Worm (Caenorhabditis elegans) whole organism, late embryonic: ENCODE data around the gene Y45F10D.14.

Source experiments
- C08G9.2 ChIP-seq: sonication (generic microtip); optimal IDR thresholded peaks from 2 replicates; lab custom pipeline; 2016; ENCODE audit warnings: mild to moderate bottlenecking, missing genetic modification characterization, moderate library complexity, missing compliant biosample characterization
- ama-1 ChIP-seq: fragments of 150-350 bp; optimal IDR thresholded peaks from 2 replicates; lab custom pipeline; 2014
- ceh-18 ChIP-seq: sonication (generic microtip); optimal IDR thresholded peaks from 2 replicates; lab custom pipeline; 2016; ENCODE audit warnings: missing genetic modification characterization, missing compliant biosample characterization
- ceh-19 ChIP-seq: fragments of 200-800 bp; sonication (Bioruptor generic); optimal IDR thresholded peaks from 2 replicates; lab custom pipeline; 2018; ENCODE audit warnings: mild to moderate bottlenecking, missing genetic modification characterization, missing compliant biosample characterization
- ceh-24 ChIP-seq: sonication (generic microtip); optimal IDR thresholded peaks from 2 replicates; lab custom pipeline; 2016; ENCODE audit warnings: mild to moderate bottlenecking, missing genetic modification characterization, missing compliant biosample characterization
- ceh-30 ChIP-seq: fragments of 150-350 bp; optimal IDR thresholded peaks from 2 replicates; lab custom pipeline; 2014; ENCODE audit warnings: missing biosample characterization, missing genetic modification characterization
- ceh-45 ChIP-seq: fragments of 200-800 bp; sonication (Bioruptor generic); IDR thresholded peaks from 2 replicates; pipeline ENCODE4 v1.3.6; 2022; ENCODE audit warnings: missing genetic modification reagents, missing genetic modification characterization, missing compliant biosample characterization
- ceh-48 ChIP-seq: sonication (generic microtip); optimal IDR thresholded peaks from 2 replicates; lab custom pipeline; 2016; ENCODE audit warnings: missing genetic modification characterization, inconsistent platforms, missing compliant biosample characterization
- ceh-6 ChIP-seq: fragments of 200-800 bp; sonication (Bioruptor generic); optimal IDR thresholded peaks from 2 replicates; lab custom pipeline; 2018; ENCODE audit warnings: mild to moderate bottlenecking, missing genetic modification characterization, missing compliant biosample characterization
- dmd-4 ChIP-seq: sonication (generic microtip); optimal IDR thresholded peaks from 2 replicates; lab custom pipeline; 2016; ENCODE audit warnings: borderline replicate concordance, missing genetic modification characterization, missing compliant biosample characterization
- elt-2 ChIP-seq: sonication (generic microtip); optimal IDR thresholded peaks from 2 replicates; lab custom pipeline; 2016; ENCODE audit warnings: missing genetic modification reagents, missing genetic modification characterization, missing compliant biosample characterization
- ets-4 ChIP-seq: sonication (generic microtip); optimal IDR thresholded peaks from 2 replicates; lab custom pipeline; 2016; ENCODE audit warnings: missing genetic modification characterization, missing compliant biosample characterization
- fkh-10 ChIP-seq: fragments of 150-350 bp; optimal IDR thresholded peaks from 2 replicates; lab custom pipeline; 2014; ENCODE audit warnings: missing biosample characterization, missing genetic modification reagents, missing genetic modification characterization
- hlh-15 ChIP-seq: sonication (generic microtip); optimal IDR thresholded peaks from 2 replicates; lab custom pipeline; 2016; ENCODE audit warnings: missing genetic modification characterization, missing compliant biosample characterization
- hlh-30 ChIP-seq: sonication (generic microtip); optimal IDR thresholded peaks from 2 replicates; lab custom pipeline; 2017; ENCODE audit warnings: antibody characterized with exemption, missing genetic modification characterization, missing compliant biosample characterization; ENCODE audit not compliant: insufficient read depth
- lin-11 ChIP-seq: fragments of 200-800 bp; sonication (Bioruptor generic); optimal IDR thresholded peaks from 2 replicates; lab custom pipeline; 2018; ENCODE audit warnings: mild to moderate bottlenecking, missing genetic modification characterization, missing compliant biosample characterization
- madf-2 ChIP-seq: sonication (generic microtip); optimal IDR thresholded peaks from 2 replicates; lab custom pipeline; 2017; ENCODE audit warnings: missing genetic modification characterization, missing compliant biosample characterization
- nfya-1 ChIP-seq: sonication (generic microtip); optimal IDR thresholded peaks from 2 replicates; lab custom pipeline; 2017; ENCODE audit warnings: missing genetic modification characterization, mild to moderate bottlenecking, missing compliant biosample characterization, antibody characterized with exemption, moderate library complexity
- nhr-232 ChIP-seq: sonication (generic microtip); optimal IDR thresholded peaks from 2 replicates; lab custom pipeline; 2016; ENCODE audit warnings: missing genetic modification characterization, missing compliant biosample characterization
- npax-4 ChIP-seq: sonication (generic microtip); optimal IDR thresholded peaks from 2 replicates; lab custom pipeline; 2016; ENCODE audit warnings: missing genetic modification characterization, missing compliant biosample characterization
- pag-3 ChIP-seq: sonication (generic microtip); optimal IDR thresholded peaks from 2 replicates; lab custom pipeline; 2016; ENCODE audit warnings: missing compliant biosample characterization, missing genetic modification characterization, borderline replicate concordance
- pha-2 ChIP-seq: sonication (generic microtip); optimal IDR thresholded peaks from 2 replicates; lab custom pipeline; 2017; ENCODE audit warnings: mild to moderate bottlenecking, missing genetic modification characterization, missing compliant biosample characterization
- pha-4 ChIP-seq: fragments of 150-350 bp; optimal IDR thresholded peaks from 2 replicates; lab custom pipeline; 2018; ENCODE audit warnings: missing biosample characterization, missing genetic modification reagents, missing genetic modification characterization
- ref-2 ChIP-seq: sonication (generic microtip); optimal IDR thresholded peaks from 2 replicates; lab custom pipeline; 2016; ENCODE audit warnings: missing genetic modification characterization, missing compliant biosample characterization
- rnt-1 ChIP-seq: sonication (generic microtip); optimal IDR thresholded peaks from 2 replicates; lab custom pipeline; 2016; ENCODE audit warnings: missing genetic modification characterization, missing compliant biosample characterization
- sox-2 ChIP-seq: fragments of 200-800 bp; sonication (Bioruptor generic); IDR thresholded peaks from 2 replicates; pipeline ENCODE4 v1.3.6; 2022; ENCODE audit warnings: missing genetic modification reagents, missing genetic modification characterization, missing compliant biosample characterization
- unc-42 ChIP-seq: sonication (generic microtip); optimal IDR thresholded peaks from 2 replicates; lab custom pipeline; 2016; ENCODE audit warnings: missing genotype, missing genetic modification characterization, missing compliant biosample characterization
- unc-55 ChIP-seq: sonication (generic microtip); optimal IDR thresholded peaks from 2 replicates; lab custom pipeline; 2017; ENCODE audit warnings: missing biosample characterization, missing genetic modification reagents, missing genetic modification characterization

The Y45F10D.14 gene

DNA sequence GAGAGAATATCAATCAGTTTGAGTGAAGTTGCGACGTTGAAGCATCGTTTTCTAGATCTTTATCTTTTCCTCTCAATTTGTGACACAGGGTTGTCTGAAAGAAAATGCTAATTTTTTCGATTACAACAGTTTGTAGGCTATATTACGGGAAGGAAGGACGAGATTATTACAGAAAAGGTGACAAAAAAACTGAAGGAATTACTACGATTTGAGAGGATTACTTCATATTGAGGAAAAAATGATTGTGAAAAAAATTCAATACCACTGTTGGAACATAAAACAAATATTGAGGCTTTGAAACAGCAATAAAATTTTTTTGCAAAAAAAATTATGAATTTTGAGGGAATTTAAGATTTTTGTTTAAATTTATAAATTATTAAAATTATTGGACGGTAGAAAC is at the start of gene Y45F10D.14:
TSS of gene Y45F10D.14 (minus strand) at position 101 of the 400 bp plus-strand sequence.
- no peak for TF ChIP-seq ceh-30 (tag; lab: Kevin White, UChicago)
- TF ChIP-seq ceh-6 (GFP tag; lab: Kevin White, UChicago): no peak
- no peak for TF ChIP-seq ceh-19 (GFP tag; lab: Kevin White, UChicago)
- no peak for TF ChIP-seq pag-3
- no peak for TF ChIP-seq rnt-1 (tag; lab: Kevin White, UChicago)
- TF ChIP-seq hlh-15 (tag; lab: Kevin White, UChicago): no peak
- no peak for TF ChIP-seq pha-2 (tag; lab: Kevin White, UChicago)
- no peak for TF ChIP-seq pha-4 (tag; lab: Kevin White, UChicago)
- no peak for TF ChIP-seq ceh-24 (tag; lab: Kevin White, UChicago)

DNA sequence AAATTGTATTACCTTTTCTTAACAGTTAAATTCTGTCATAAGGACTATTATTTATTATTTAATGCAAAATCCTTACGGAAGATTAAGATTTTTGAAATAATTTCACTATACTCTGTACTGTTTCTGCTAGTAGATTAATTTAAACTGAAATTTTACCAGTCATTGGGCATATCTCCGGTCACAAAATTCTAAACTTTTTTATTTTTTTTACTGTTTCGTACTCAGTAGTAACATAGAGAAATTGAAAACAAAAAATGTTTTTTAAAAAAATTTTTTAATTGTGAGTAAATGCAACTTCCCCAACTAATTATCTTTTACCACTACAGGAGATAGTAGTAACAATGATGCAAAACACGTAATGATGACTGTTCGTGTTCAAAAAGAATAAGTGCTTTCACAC is 30.7 kb upstream of the Y45F10D.14 start:
- no peak for TF ChIP-seq ceh-45 (GFP tag; lab: Robert Waterston, UW)
- TF ChIP-seq fkh-10 (GFP tag; lab: Kevin White, UChicago): no peak
- TF ChIP-seq sox-2: no peak
- TF ChIP-seq npax-4 (tag; lab: Kevin White, UChicago): no peak
- TF ChIP-seq hlh-30 (tag; lab: Kevin White, UChicago): no peak
- no peak for TF ChIP-seq ets-4 (tag; lab: Kevin White, UChicago)
- no peak for TF ChIP-seq unc-42 (tag; lab: Kevin White, UChicago)
- TF ChIP-seq C08G9.2 (tag; lab: Kevin White, UChicago): no peak

DNA sequence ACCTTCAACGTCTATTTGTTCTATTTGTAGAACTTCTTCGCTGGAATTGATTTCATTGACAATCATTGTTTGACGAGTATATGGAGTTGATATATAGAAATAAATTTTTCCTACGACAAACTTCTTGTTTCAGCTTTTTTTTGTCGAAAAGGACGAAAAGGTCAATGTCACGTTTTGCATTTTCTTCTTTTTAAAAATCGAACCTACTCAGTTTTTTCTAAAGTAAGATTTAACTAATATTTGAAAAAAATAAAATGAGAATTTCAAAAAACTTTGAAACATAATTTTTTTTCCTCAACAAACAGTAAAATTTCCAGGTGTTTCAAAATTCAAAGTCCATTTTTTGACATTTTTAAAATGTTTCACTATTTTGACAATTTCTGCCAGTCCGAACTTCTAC is 28.7 kb upstream of the Y45F10D.14 start, which contains the start of gene H08M01.1:
TSS of gene H08M01.1 (minus strand) at position 101 of the 400 bp plus-strand sequence.
- TF ChIP-seq elt-2 (tag; lab: Kevin White, UChicago) (no peak), ama-1 (no peak), ceh-48 (tag; lab: Kevin White, UChicago) (no peak), hlh-30 (tag; lab: Kevin White, UChicago) (no peak), fkh-10 (GFP tag; lab: Kevin White, UChicago) (no peak), ets-4 (tag; lab: Kevin White, UChicago) (no peak), dmd-4 (tag; lab: Kevin White, UChicago) (no peak), ref-2 (tag; lab: Kevin White, UChicago) (no peak), ceh-30 (tag; lab: Kevin White, UChicago) (no peak), madf-2 (tag; lab: Kevin White, UChicago) (no peak), lin-11 (no peak)
- TF ChIP-seq, all 69 proteins: peak for 0

DNA sequence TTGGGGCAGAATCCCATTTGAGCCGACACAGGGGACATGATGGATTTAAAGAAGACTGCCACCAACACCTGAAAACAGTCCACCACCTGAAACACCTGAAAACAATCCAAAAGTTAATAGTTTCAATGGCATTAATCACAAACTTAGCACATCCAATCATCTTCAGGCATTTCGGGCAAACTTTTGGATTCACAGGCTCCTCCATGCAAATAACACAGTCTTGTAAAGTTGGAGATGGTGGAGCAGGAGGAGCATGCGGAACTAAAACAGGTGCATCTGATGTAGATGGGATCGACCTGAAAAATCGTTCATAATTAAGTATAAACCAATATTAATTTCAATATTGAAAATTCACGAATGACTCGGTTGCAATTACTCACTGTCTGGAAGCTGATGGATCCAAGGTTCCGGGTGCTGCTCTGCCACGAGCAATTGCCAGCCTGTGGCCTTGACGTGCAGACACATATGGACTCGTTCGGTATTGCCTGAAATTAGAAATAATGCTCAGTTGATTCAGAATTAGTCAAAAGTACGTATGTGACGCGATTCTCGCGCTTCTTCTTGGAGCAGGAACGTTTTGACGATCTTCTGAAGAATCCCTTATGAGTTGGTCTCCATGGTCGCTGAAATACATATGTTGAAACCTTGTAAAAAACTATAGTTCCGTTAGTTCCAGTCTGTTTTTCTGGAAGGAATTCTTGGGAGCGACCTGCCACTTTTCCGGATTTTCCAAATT is 26.9 kb upstream of the Y45F10D.14 start:
- TF ChIP-seq nhr-232 (tag; lab: Kevin White, UChicago) (no peak), C08G9.2 (tag; lab: Kevin White, UChicago) (no peak)

- TF ChIP-seq unc-55 (GFP tag; lab: Kevin White, UChicago): no peak
Measured at ce11 chrIV:13827586-13827985, 20.0 kb upstream of the Y45F10D.14 start, which contains the start of gene rga-5. TSS of gene rga-5 (plus strand) at chrIV:13827886.

- peak; percentile 50 for TF ChIP-seq nfya-1
- TF ChIP-seq elt-2 (tag; lab: Kevin White, UChicago): peak; percentile 39
- TF ChIP-seq unc-55 (GFP tag; lab: Kevin White, UChicago): peak; percentile 84
- peak; percentile 19 for TF ChIP-seq rnt-1 (tag; lab: Kevin White, UChicago)
- TF ChIP-seq ceh-18 (tag; lab: Kevin White, UChicago): peak; percentile 82
- TF ChIP-seq hlh-30 (tag; lab: Kevin White, UChicago): no peak
- no peak for TF ChIP-seq ref-2 (tag; lab: Kevin White, UChicago)
Measured at ce11 chrIV:13826363-13826762, 18.7 kb upstream of the Y45F10D.14 start.
